Fruit fly (Drosophila melanogaster) whole organism, embryonic: Measurements from ENCODE around the gene GstZ1.

Source experiments
- Antp ChIP-seq: fragments of 200-800 bp; sonication (Bioruptor generic); optimal IDR thresholded peaks from 3 replicates; lab custom pipeline; 2016; ENCODE audit warnings: missing biosample characterization, missing genetic modification characterization
- Asciz ChIP-seq: fragments of 200-800 bp; sonication (Bioruptor generic); optimal IDR thresholded peaks from 2 replicates; lab custom pipeline; 2017; ENCODE audit warnings: missing biosample characterization, mild to moderate bottlenecking, missing genetic modification characterization, missing genetic modification reagents
- Awh ChIP-seq: fragments of 200-800 bp; sonication (Bioruptor generic); IDR thresholded peaks from 2 replicates; pipeline ENCODE4, ENCODE4 v1.3.6; 2022; ENCODE audit warnings: missing biosample characterization, missing genetic modification characterization
- B-H2 ChIP-seq: fragments of 200-800 bp; sonication (Bioruptor generic); optimal IDR thresholded peaks from 2 replicates; lab custom pipeline; 2018; ENCODE audit warnings: missing biosample characterization, mild to moderate bottlenecking, missing genetic modification characterization
- CG10267 ChIP-seq: fragments of 200-800 bp; sonication (Bioruptor generic); optimal IDR thresholded peaks from 2 replicates; lab custom pipeline; 2018; ENCODE audit warnings: missing biosample characterization, mild to moderate bottlenecking, missing genetic modification characterization, moderate library complexity
- CG12659 ChIP-seq: fragments of 200-800 bp; sonication (Bioruptor generic); optimal IDR thresholded peaks from 3 replicates; lab custom pipeline; 2017; ENCODE audit warnings: mild to moderate bottlenecking, missing biosample characterization, missing genetic modification reagents, missing genetic modification characterization
- CG12744 ChIP-seq: fragments of 200-800 bp; sonication (Bioruptor generic); optimal IDR thresholded peaks from 2 replicates; lab custom pipeline; 2016; ENCODE audit warnings: missing biosample characterization, missing genetic modification characterization
- CG13424 ChIP-seq: fragments of 200-800 bp; sonication (Bioruptor generic); optimal IDR thresholded peaks from 2 replicates; lab custom pipeline; 2019; ENCODE audit warnings: missing biosample characterization, mild to moderate bottlenecking, missing genetic modification characterization, moderate library complexity
- CG14965 ChIP-seq: fragments of 200-800 bp; sonication (Bioruptor generic); optimal IDR thresholded peaks from 2 replicates; lab custom pipeline; 2016; ENCODE audit warnings: missing biosample characterization, missing genetic modification characterization, borderline replicate concordance
- CG1647 ChIP-seq: fragments of 200-800 bp; sonication (Bioruptor generic); optimal IDR thresholded peaks from 3 replicates; lab custom pipeline; 2016; ENCODE audit warnings: missing biosample characterization, missing genetic modification characterization
- CG2199 ChIP-seq: fragments of 200-800 bp; sonication (Bioruptor generic); IDR thresholded peaks from 3 replicates; pipeline ENCODE4 v1.3.6; 2022; ENCODE audit warnings: missing biosample characterization, missing genetic modification characterization
- CG2202 ChIP-seq: fragments of 200-800 bp; sonication (Bioruptor generic); optimal IDR thresholded peaks from 2 replicates; lab custom pipeline; 2018; ENCODE audit warnings: missing biosample characterization, mild to moderate bottlenecking, missing genetic modification characterization
- CG3065 ChIP-seq: fragments of 200-800 bp; sonication (Bioruptor generic); optimal IDR thresholded peaks from 2 replicates; lab custom pipeline; 2016; ENCODE audit warnings: missing biosample characterization, missing genetic modification characterization
- CG31224 ChIP-seq: fragments of 200-800 bp; sonication (Bioruptor generic); IDR thresholded peaks from 2 replicates; pipeline ENCODE4 v1.3.6; 2022; ENCODE audit warnings: missing biosample characterization, missing genetic modification characterization
- CG32532 ChIP-seq: fragments of 200-800 bp; sonication (Bioruptor generic); IDR thresholded peaks from 2 replicates; pipeline ENCODE4 v1.3.6; 2022; ENCODE audit warnings: missing biosample characterization, missing genetic modification characterization
- CG3838 ChIP-seq: fragments of 200-800 bp; sonication (Bioruptor generic); optimal IDR thresholded peaks from 3 replicates; lab custom pipeline; 2016; ENCODE audit warnings: missing biosample characterization, missing genetic modification characterization
- CG6254 ChIP-seq: fragments of 200-800 bp; sonication (Bioruptor generic); optimal IDR thresholded peaks from 3 replicates; lab custom pipeline; 2017; ENCODE audit warnings: mild to moderate bottlenecking, missing biosample characterization, missing genetic modification reagents, missing genetic modification characterization
- CG7963 ChIP-seq: fragments of 200-800 bp; sonication (Bioruptor generic); IDR thresholded peaks from 3 replicates; pipeline ENCODE4 v1.3.6; 2022; ENCODE audit warnings: missing biosample characterization, missing genetic modification characterization; ENCODE audit not compliant: partially characterized antibody
- CG8089 ChIP-seq: fragments of 200-800 bp; sonication (Bioruptor generic); optimal IDR thresholded peaks from 3 replicates; lab custom pipeline; 2016; ENCODE audit warnings: missing biosample characterization, missing genetic modification characterization
- D ChIP-seq, 2 experiments: fragments of 200-800 bp in 1 of 2; fragments of >200 bp in 1 of 2; sonication (Bioruptor generic) in 1 of 2; optimal IDR thresholded peaks; 2 replicates in 1 of 2; 3 replicates in 1 of 2; lab custom pipeline; 2017; ENCODE audit warnings: mild to moderate bottlenecking in 1 of 2, missing biosample characterization in 1 of 2, missing genetic modification characterization in 1 of 2, missing genetic modification reagents in 1 of 2
- Doc2 ChIP-seq: fragments of 200-800 bp; sonication (Bioruptor generic); IDR thresholded peaks from 2 replicates; pipeline ENCODE4 v1.3.6; 2022; ENCODE audit warnings: missing biosample characterization, missing genetic modification characterization
- Dref ChIP-seq: fragments of 200-800 bp; sonication (Bioruptor generic); IDR thresholded peaks from 2 replicates; pipeline ENCODE4 v1.3.6; 2022; ENCODE audit warnings: missing biosample characterization, missing genetic modification characterization
- E2f1 ChIP-seq: fragments of 200-800 bp; sonication (Bioruptor generic); IDR thresholded peaks from 2 replicates; pipeline ENCODE4 v1.3.6; 2022; ENCODE audit warnings: missing biosample characterization, missing genetic modification characterization
- Elba2 ChIP-seq: fragments of 200-800 bp; sonication (Bioruptor generic); optimal IDR thresholded peaks from 3 replicates; lab custom pipeline; 2016; ENCODE audit warnings: missing biosample characterization, missing genetic modification characterization
- HLH3B ChIP-seq: fragments of 200-800 bp; sonication (Bioruptor generic); IDR thresholded peaks from 2 replicates; pipeline ENCODE4 v1.3.6; 2022; ENCODE audit warnings: missing biosample characterization, missing genetic modification characterization
- Hey ChIP-seq: fragments of 200-800 bp; sonication (Bioruptor generic); optimal IDR thresholded peaks from 3 replicates; lab custom pipeline; 2018; ENCODE audit warnings: missing biosample characterization, mild to moderate bottlenecking, missing genetic modification characterization
- Hr39 ChIP-seq: fragments of >200 bp; optimal IDR thresholded peaks from 2 replicates; lab custom pipeline; 2017
- Jarid2 ChIP-seq: fragments of 200-800 bp; sonication (Bioruptor generic); optimal IDR thresholded peaks from 3 replicates; lab custom pipeline; 2017; ENCODE audit warnings: mild to moderate bottlenecking, missing biosample characterization, missing genetic modification reagents, missing genetic modification characterization
- Lhr ChIP-seq: fragments of 200-800 bp; sonication (Bioruptor generic); optimal IDR thresholded peaks from 3 replicates; lab custom pipeline; 2017; ENCODE audit warnings: mild to moderate bottlenecking, missing biosample characterization, missing genetic modification reagents, missing genetic modification characterization
- Mes4 ChIP-seq: fragments of 200-800 bp; sonication (Bioruptor generic); optimal IDR thresholded peaks from 2 replicates; lab custom pipeline; 2016; ENCODE audit warnings: missing biosample characterization, missing genetic modification characterization
- Mrtf ChIP-seq: fragments of 200-800 bp; sonication (Bioruptor generic); IDR thresholded peaks from 3 replicates; pipeline ENCODE4 v1.3.6; 2022; ENCODE audit warnings: missing biosample characterization, missing genetic modification characterization
- Optix ChIP-seq: fragments of 200-800 bp; sonication (Bioruptor generic); IDR thresholded peaks from 3 replicates; pipeline ENCODE4 v1.3.6; 2022; ENCODE audit warnings: missing biosample characterization, missing genetic modification characterization
- Rfx ChIP-seq: fragments of 200-800 bp; sonication (Bioruptor generic); IDR thresholded peaks from 2 replicates; pipeline ENCODE4 v1.3.6; 2022; ENCODE audit warnings: missing biosample characterization, missing genetic modification characterization
- Stat92E ChIP-seq, 3 experiments: fragments of >200 bp in 2 of 3; fragments of 200-800 bp in 1 of 3; sonication (Bioruptor generic) in 1 of 3; optimal IDR thresholded peaks; 2 replicates each; lab custom pipeline; 2017 to 2019; ENCODE audit warnings: missing biosample characterization in 3 of 3, missing genetic modification characterization in 3 of 3, mild to moderate bottlenecking in 1 of 3, moderate library complexity in 1 of 3
- ap ChIP-seq: fragments of 200-800 bp; sonication (Bioruptor generic); IDR thresholded peaks from 2 replicates; pipeline ENCODE4 v1.3.6; 2022; ENCODE audit warnings: missing biosample characterization, missing genetic modification characterization
- dmrt99B ChIP-seq: fragments of 200-800 bp; sonication (Bioruptor generic); optimal IDR thresholded peaks from 2 replicates; lab custom pipeline; 2018; ENCODE audit warnings: missing biosample characterization, mild to moderate bottlenecking, missing genetic modification characterization, moderate library complexity
- dysf ChIP-seq: fragments of 200-800 bp; sonication (Bioruptor generic); IDR thresholded peaks from 3 replicates; pipeline ENCODE4 v1.3.6; 2022; ENCODE audit warnings: missing biosample characterization, missing genetic modification characterization
- fru ChIP-seq: fragments of >200 bp; optimal IDR thresholded peaks from 2 replicates; lab custom pipeline; 2017
- fu2 ChIP-seq: fragments of 200-800 bp; sonication (Bioruptor generic); optimal IDR thresholded peaks from 2 replicates; lab custom pipeline; 2016; ENCODE audit warnings: missing biosample characterization, missing genetic modification characterization
- grn ChIP-seq: fragments of 200-800 bp; sonication (Bioruptor generic); optimal IDR thresholded peaks from 3 replicates; lab custom pipeline; 2017; ENCODE audit warnings: missing biosample characterization, missing genetic modification characterization
- h ChIP-seq: fragments of >200 bp; optimal IDR thresholded peaks from 2 replicates; lab custom pipeline; 2017
- ind ChIP-seq: fragments of 200-800 bp; sonication (Bioruptor generic); optimal IDR thresholded peaks from 3 replicates; lab custom pipeline; 2016; ENCODE audit warnings: missing biosample characterization, missing genetic modification characterization
- kni ChIP-seq: fragments of 200-800 bp; sonication (Bioruptor generic); optimal IDR thresholded peaks from 3 replicates; lab custom pipeline; 2017; ENCODE audit warnings: mild to moderate bottlenecking, missing biosample characterization, missing genetic modification reagents, missing genetic modification characterization
- nerfin-1 ChIP-seq: fragments of 200-800 bp; sonication (Bioruptor generic); optimal IDR thresholded peaks from 3 replicates; lab custom pipeline; 2019; ENCODE audit warnings: missing biosample characterization, mild to moderate bottlenecking, missing genetic modification characterization, moderate library complexity
- pfk ChIP-seq: fragments of 200-800 bp; sonication (Bioruptor generic); optimal IDR thresholded peaks from 2 replicates; lab custom pipeline; 2018; ENCODE audit warnings: missing biosample characterization, mild to moderate bottlenecking, missing genetic modification characterization, moderate library complexity
- sna ChIP-seq: fragments of 200-800 bp; sonication (Bioruptor generic); IDR thresholded peaks from 2 replicates; pipeline ENCODE4 v1.3.6; 2022; ENCODE audit warnings: missing biosample characterization, missing genetic modification characterization; ENCODE audit not compliant: partially characterized antibody
- toy ChIP-seq: fragments of 200-800 bp; sonication (Bioruptor generic); IDR thresholded peaks from 2 replicates; pipeline ENCODE4 v1.3.6; 2022; ENCODE audit warnings: missing biosample characterization, missing genetic modification characterization
- trh ChIP-seq: fragments of 200-800 bp; sonication (Bioruptor generic); optimal IDR thresholded peaks from 2 replicates; lab custom pipeline; 2016; ENCODE audit warnings: missing biosample characterization, missing genetic modification characterization
- zen ChIP-seq: fragments of 200-800 bp; sonication (Bioruptor generic); optimal IDR thresholded peaks from 3 replicates; lab custom pipeline; 2018; ENCODE audit warnings: missing biosample characterization, mild to moderate bottlenecking, missing genetic modification characterization, moderate library complexity

The GstZ1 gene

dm6 chr3R:9434543-9435407, 21.6 kb downstream of the GstZ1 start (continued):
- TF ChIP-seq dmrt99B (tag; lab: Kevin White, UChicago) = peak; percentile 82
- TF ChIP-seq D (optimal IDR thresholded peaks at IDR 0.05; lab: Kevin White, UChicago) = no peak
- TF ChIP-seq D (GFP tag; optimal IDR thresholded peaks at IDR 0.05; lab: Kevin White, UChicago) = peak; percentile 72
- peak; percentile 82 for TF ChIP-seq CG10267 (tag; lab: Kevin White, UChicago)
- no peak for TF ChIP-seq CG14965 (GFP tag; lab: Kevin White, UChicago)
- peak; percentile 35 for TF ChIP-seq grn (GFP tag; lab: Kevin White, UChicago)
- TF ChIP-seq CG2202 (tag; lab: Kevin White, UChicago) = peak; percentile 42
- TF ChIP-seq Hr39 (lab: Kevin White, UChicago) = no peak
- TF ChIP-seq CG6254 (GFP tag; lab: Kevin White, UChicago) = peak; percentile 70
- TF ChIP-seq ap (GFP tag; lab: Robert Waterston, UW) = peak; percentile 85
- TF ChIP-seq CG2199 (GFP tag; lab: Robert Waterston, UW) = peak; percentile 50; the same call in 1 of the 3 replicates
- TF ChIP-seq toy (GFP tag; lab: Robert Waterston, UW) = 0 out of 2 replicates have a peak, but pooled peaks have one; percentile 62
- peak; percentile 40 for TF ChIP-seq Mes4 (GFP tag; lab: Kevin White, UChicago)
- no peak for TF ChIP-seq B-H2 (GFP tag; lab: Kevin White, UChicago)
- TF ChIP-seq Dref (GFP tag; lab: Robert Waterston, UW) = no peak
- no peak for TF ChIP-seq Stat92E (GFP tag; optimal IDR thresholded peaks at IDR 0.05; lab: Kevin White, UChicago)
- no peak for TF ChIP-seq Elba2 (GFP tag; lab: Kevin White, UChicago)
- TF ChIP-seq zen (tag; lab: Kevin White, UChicago) = peak; percentile 72
- peak; percentile 69 for TF ChIP-seq CG8089 (GFP tag; lab: Kevin White, UChicago)
- TF ChIP-seq CG7963 (GFP tag; lab: Robert Waterston, UW) = no peak
- TF ChIP-seq pfk (GFP tag; lab: Kevin White, UChicago) = no peak
- TF ChIP-seq Mrtf (GFP tag; lab: Robert Waterston, UW) = peak; percentile 88; the same call in 2 of the 3 replicates
- no peak for TF ChIP-seq h (lab: Kevin White, UChicago)
- TF ChIP-seq CG12659 (GFP tag; lab: Kevin White, UChicago) = peak; percentile 90
- TF ChIP-seq CG1647 (GFP tag; lab: Kevin White, UChicago) = peak; percentile 79
- TF ChIP-seq Antp = peak; percentile 69
- TF ChIP-seq Rfx = peak; percentile 89
- TF ChIP-seq ind (GFP tag; lab: Kevin White, UChicago) = peak; percentile 85
- no peak for TF ChIP-seq CG3065 (GFP tag; lab: Kevin White, UChicago)
- peak; percentile 38 for TF ChIP-seq Lhr (GFP tag; lab: Kevin White, UChicago)
- TF ChIP-seq fu2 (GFP tag; lab: Kevin White, UChicago) = peak; percentile 74
- peak; percentile 58; the same call in 2 of the 3 replicates for TF ChIP-seq Optix (GFP tag; lab: Robert Waterston, UW)
- TF ChIP-seq CG32532 (GFP tag; lab: Robert Waterston, UW) = peak; percentile 90
- TF ChIP-seq CG3838 (GFP tag; lab: Kevin White, UChicago) = peak; percentile 38
- TF ChIP-seq trh (GFP tag; lab: Kevin White, UChicago) = peak; percentile 72
- peak; percentile 90 for TF ChIP-seq E2f1 (GFP tag; lab: Robert Waterston, UW)
- TF ChIP-seq kni (GFP tag; lab: Kevin White, UChicago) = no peak
- no peak for TF ChIP-seq Hey (tag; lab: Kevin White, UChicago)
- peak; percentile 72 for TF ChIP-seq CG12744 (GFP tag; lab: Kevin White, UChicago)
- peak; percentile 87 for TF ChIP-seq CG13424 (tag; lab: Kevin White, UChicago)
- peak; percentile 73 for TF ChIP-seq HLH3B
- peak; percentile 36 for TF ChIP-seq Jarid2
- TF ChIP-seq dysf (GFP tag; lab: Robert Waterston, UW) = peak; percentile 92
- TF ChIP-seq fru (lab: Kevin White, UChicago) = no peak
- TF ChIP-seq Doc2 (GFP tag; lab: Robert Waterston, UW) = no peak
- TF ChIP-seq nerfin-1 = peak; percentile 76
- peak; percentile 74 for TF ChIP-seq CG31224 (GFP tag; lab: Robert Waterston, UW)
- TF ChIP-seq sna (GFP tag; lab: Robert Waterston, UW) = no peak
- TF ChIP-seq Asciz = peak; percentile 74
- TF ChIP-seq Awh (GFP tag; lab: Robert Waterston, UW) = peak; percentile 85
